Worm (Caenorhabditis elegans) whole organism, early embryonic: Measurements from ENCODE around the gene Y47D3A.13.
"Not testable (repeated sequence)": the region's sequence is repeated elsewhere in the genome, so short reads cannot be mapped to it uniquely, and the experiment has no call there.

Experiments used
- B0310.2 ChIP-seq: sonication (generic microtip); optimal IDR thresholded peaks from 2 replicates; lab custom pipeline; 2016; ENCODE audit warnings: mild to moderate bottlenecking, missing genetic modification characterization, missing compliant biosample characterization
- F13C5.2 ChIP-seq: sonication (generic microtip); optimal IDR thresholded peaks from 2 replicates; lab custom pipeline; 2017; ENCODE audit warnings: mild to moderate bottlenecking, missing genetic modification characterization, inconsistent platforms, missing compliant biosample characterization
- aly-1 ChIP-seq: sonication (generic microtip); optimal IDR thresholded peaks from 2 replicates; lab custom pipeline; 2016; ENCODE audit warnings: missing genetic modification characterization, missing compliant biosample characterization
- ama-1 ChIP-seq: fragments of 150-350 bp; optimal IDR thresholded peaks from 2 replicates; lab custom pipeline; 2014
- ceh-13 ChIP-seq: fragments of 200-800 bp; sonication (Bioruptor generic); optimal IDR thresholded peaks from 2 replicates; lab custom pipeline; 2018; ENCODE audit warnings: mild to moderate bottlenecking, missing genetic modification characterization, missing compliant biosample characterization
- ceh-36 ChIP-seq: sonication (generic microtip); optimal IDR thresholded peaks from 2 replicates; lab custom pipeline; 2016; ENCODE audit warnings: missing genetic modification characterization, inconsistent platforms, missing compliant biosample characterization
- ets-7 ChIP-seq: sonication (generic microtip); optimal IDR thresholded peaks from 2 replicates; lab custom pipeline; 2016; ENCODE audit warnings: missing genotype, missing genetic modification characterization, missing compliant biosample characterization
- flt-1 ChIP-seq: fragments of 200-800 bp; sonication (Bioruptor generic); IDR thresholded peaks from 2 replicates; pipeline ENCODE4 v1.3.6; 2022; ENCODE audit warnings: missing genetic modification characterization, missing compliant biosample characterization
- hmbx-1 ChIP-seq: sonication (generic microtip); optimal IDR thresholded peaks from 2 replicates; lab custom pipeline; 2016; ENCODE audit warnings: mild to moderate bottlenecking, missing genetic modification characterization, missing compliant biosample characterization
- hmg-4 ChIP-seq: fragments of 200-800 bp; sonication (Bioruptor generic); optimal IDR thresholded peaks from 2 replicates; lab custom pipeline; 2018; ENCODE audit warnings: mild to moderate bottlenecking, missing genetic modification characterization, missing compliant biosample characterization
- hnd-1 ChIP-seq: sonication (generic microtip); optimal IDR thresholded peaks from 2 replicates; lab custom pipeline; 2016; ENCODE audit warnings: missing genetic modification characterization, missing compliant biosample characterization
- pes-1 ChIP-seq: fragments of 200-800 bp; sonication (Bioruptor generic); IDR thresholded peaks from 2 replicates; pipeline ENCODE4 v1.3.6; 2022; ENCODE audit warnings: missing genetic modification reagents, missing genetic modification characterization, missing compliant biosample characterization
- scrt-1 ChIP-seq: fragments of 200-800 bp; sonication (Bioruptor generic); IDR thresholded peaks from 2 replicates; pipeline ENCODE4 v1.3.6; 2022; ENCODE audit warnings: missing genetic modification characterization, missing compliant biosample characterization
- sea-1 ChIP-seq: fragments of 200-800 bp; sonication (Bioruptor generic); conservative IDR thresholded peaks from 2 replicates; pipeline ENCODE4 v1.3.6; 2022; ENCODE audit warnings: missing genetic modification characterization, missing compliant biosample characterization
- tbx-11 ChIP-seq: fragments of 200-800 bp; sonication (Bioruptor generic); IDR thresholded peaks from 2 replicates; pipeline ENCODE4 v1.3.6; 2022; ENCODE audit warnings: missing genetic modification characterization, missing compliant biosample characterization
- tbx-37 ChIP-seq: fragments of 200-800 bp; sonication (Bioruptor generic); conservative IDR thresholded peaks from 2 replicates; pipeline ENCODE4 v1.3.6; 2022; ENCODE audit warnings: missing genetic modification reagents, missing genetic modification characterization, missing compliant biosample characterization
- tra-4 ChIP-seq: sonication (generic microtip); optimal IDR thresholded peaks from 2 replicates; lab custom pipeline; 2017; ENCODE audit warnings: missing genetic modification characterization, missing compliant biosample characterization

Y47D3A.13 gene

ce11 chrIII:11224006-11224405, at the start of gene Y47D3A.13:
TSS of gene Y47D3A.13 (minus strand) at chrIII:11224106.
- not testable (repeated sequence) for TF ChIP-seq tra-4 (tag; lab: Kevin White, UChicago); hmg-4 (GFP tag; lab: Kevin White, UChicago); ama-1 (lab: Kevin White, UChicago)

ce11 chrIII:11270795-11271194, 46.9 kb upstream of the Y47D3A.13 start, which contains the start of gene obr-1:
TSS of gene obr-1 (minus strand) at chrIII:11270895.
- TF ChIP-seq scrt-1 (GFP tag; lab: Robert Waterston, UW) (no peak), hnd-1 (tag; lab: Kevin White, UChicago) (no peak), ceh-36 (tag; lab: Kevin White, UChicago) (no peak), hmg-4 (GFP tag; lab: Kevin White, UChicago) (no peak), aly-1 (tag; lab: Kevin White, UChicago) (no peak), tbx-37 (GFP tag; lab: Robert Waterston, UW) (no peak), pes-1 (GFP tag; lab: Robert Waterston, UW) (no peak), B0310.2 (tag; lab: Kevin White, UChicago) (no peak), hmbx-1 (no peak), tra-4 (tag; lab: Kevin White, UChicago) (no peak), tbx-11 (no peak), ceh-13 (GFP tag; lab: Kevin White, UChicago) (no peak), flt-1 (GFP tag; lab: Robert Waterston, UW) (no peak), ama-1 (lab: Kevin White, UChicago) (no peak), sea-1 (GFP tag; lab: Robert Waterston, UW) (no peak), F13C5.2 (tag; lab: Kevin White, UChicago) (no peak)

ce11 chrIII:11269206-11269605, 45.3 kb upstream of the Y47D3A.13 start:
- TF ChIP-seq ceh-13 (GFP tag; lab: Kevin White, UChicago) (no peak), ets-7 (no peak), ceh-36 (tag; lab: Kevin White, UChicago) (no peak)

- TF ChIP-seq hmbx-1 (no peak), scrt-1 (GFP tag; lab: Robert Waterston, UW) (no peak), pes-1 (GFP tag; lab: Robert Waterston, UW) (no peak), ets-7 (no peak), flt-1 (GFP tag; lab: Robert Waterston, UW) (no peak), tbx-37 (GFP tag; lab: Robert Waterston, UW) (no peak), F13C5.2 (tag; lab: Kevin White, UChicago) (no peak), tbx-11 (no peak), sea-1 (GFP tag; lab: Robert Waterston, UW) (no peak), ama-1 (lab: Kevin White, UChicago) (no peak), hmg-4 (GFP tag; lab: Kevin White, UChicago) (no peak), aly-1 (tag; lab: Kevin White, UChicago) (no peak), B0310.2 (tag; lab: Kevin White, UChicago) (no peak), ceh-13 (GFP tag; lab: Kevin White, UChicago) (no peak), hnd-1 (tag; lab: Kevin White, UChicago) (no peak), tra-4 (tag; lab: Kevin White, UChicago) (no peak), ceh-36 (tag; lab: Kevin White, UChicago) (no peak)
Observed at ce11 chrIII:11268532-11268931, 44.6 kb upstream of the Y47D3A.13 start.

ce11 chrIII:11267372-11267771, 43.5 kb upstream of the Y47D3A.13 start:
- TF ChIP-seq aly-1 (tag; lab: Kevin White, UChicago), result no peak
- TF ChIP-seq F13C5.2 (tag; lab: Kevin White, UChicago), result no peak
- TF ChIP-seq hnd-1 (tag; lab: Kevin White, UChicago), result no peak
- TF ChIP-seq B0310.2 (tag; lab: Kevin White, UChicago), result no peak
- TF ChIP-seq ama-1 (lab: Kevin White, UChicago), result no peak
- no peak for TF ChIP-seq hmg-4 (GFP tag; lab: Kevin White, UChicago)
- TF ChIP-seq scrt-1 (GFP tag; lab: Robert Waterston, UW), result no peak
- TF ChIP-seq ceh-36 (tag; lab: Kevin White, UChicago), result no peak
- TF ChIP-seq pes-1 (GFP tag; lab: Robert Waterston, UW), result no peak
- TF ChIP-seq hmbx-1, result no peak
- no peak for TF ChIP-seq sea-1 (GFP tag; lab: Robert Waterston, UW)
- no peak for TF ChIP-seq tra-4 (tag; lab: Kevin White, UChicago)

DNA sequence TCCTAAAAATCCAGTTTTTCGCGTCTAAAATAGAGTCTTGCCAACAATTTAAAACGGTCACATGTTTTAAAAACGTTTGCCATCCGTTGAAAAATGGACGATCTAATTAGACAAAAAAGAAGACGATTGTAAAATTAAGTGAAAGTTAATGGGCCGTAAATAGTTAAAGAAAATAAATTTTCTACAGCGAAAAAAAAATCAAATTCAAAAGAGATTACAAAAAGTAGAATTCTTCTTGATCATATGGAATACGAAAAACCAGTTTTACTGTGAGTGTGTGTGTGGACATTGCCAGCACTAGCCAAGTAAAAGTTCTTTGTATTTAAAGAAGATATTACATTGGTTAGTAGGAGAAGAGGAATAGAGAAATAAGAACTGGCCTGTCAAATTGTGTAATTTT, 38.2 kb upstream of the Y47D3A.13 start:
- TF ChIP-seq ets-7 (no peak), hmbx-1 (no peak), ceh-36 (tag; lab: Kevin White, UChicago) (no peak), tbx-11 (no peak), flt-1 (GFP tag; lab: Robert Waterston, UW) (no peak), hnd-1 (tag; lab: Kevin White, UChicago) (no peak), hmg-4 (GFP tag; lab: Kevin White, UChicago) (no peak), tbx-37 (GFP tag; lab: Robert Waterston, UW) (no peak), ama-1 (lab: Kevin White, UChicago) (no peak)

DNA sequence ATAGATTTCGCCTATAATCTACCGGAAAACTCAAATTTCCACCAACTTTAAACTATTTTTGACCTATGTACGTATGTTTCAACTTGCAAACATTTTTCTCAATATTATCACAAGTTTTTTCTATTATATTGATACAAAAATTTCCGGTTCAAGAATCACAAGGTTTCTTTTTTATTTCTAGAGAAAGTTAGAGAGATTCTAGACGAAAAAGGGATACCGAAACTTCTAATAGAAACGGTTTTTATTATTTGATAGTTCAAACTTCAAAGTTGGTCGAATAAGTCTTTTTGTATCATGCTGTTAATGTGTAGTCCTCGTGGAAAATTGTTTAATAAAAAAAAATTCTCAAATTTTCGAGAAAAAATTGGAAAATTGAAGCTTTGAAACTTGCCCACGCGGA, 31.2 kb upstream of the Y47D3A.13 start:
- no peak for TF ChIP-seq ets-7
- TF ChIP-seq ama-1 (lab: Kevin White, UChicago), result no peak
- no peak for TF ChIP-seq hmbx-1
- no peak for TF ChIP-seq B0310.2 (tag; lab: Kevin White, UChicago)
- TF ChIP-seq tra-4 (tag; lab: Kevin White, UChicago), result no peak
- no peak for TF ChIP-seq aly-1 (tag; lab: Kevin White, UChicago)
